Fruit fly (Drosophila melanogaster) ovary, adult (tissue): ENCODE data around the gene CG13038.

Source experiments
- CG17801 ChIP-seq: fragments of 200-800 bp; optimal IDR thresholded peaks from 2 replicates; lab custom pipeline; 2019; ENCODE audit warnings: missing biosample characterization, mild to moderate bottlenecking, missing genetic modification characterization, moderate library complexity; ENCODE audit not compliant: partially characterized antibody

The CG13038 gene

DNA sequence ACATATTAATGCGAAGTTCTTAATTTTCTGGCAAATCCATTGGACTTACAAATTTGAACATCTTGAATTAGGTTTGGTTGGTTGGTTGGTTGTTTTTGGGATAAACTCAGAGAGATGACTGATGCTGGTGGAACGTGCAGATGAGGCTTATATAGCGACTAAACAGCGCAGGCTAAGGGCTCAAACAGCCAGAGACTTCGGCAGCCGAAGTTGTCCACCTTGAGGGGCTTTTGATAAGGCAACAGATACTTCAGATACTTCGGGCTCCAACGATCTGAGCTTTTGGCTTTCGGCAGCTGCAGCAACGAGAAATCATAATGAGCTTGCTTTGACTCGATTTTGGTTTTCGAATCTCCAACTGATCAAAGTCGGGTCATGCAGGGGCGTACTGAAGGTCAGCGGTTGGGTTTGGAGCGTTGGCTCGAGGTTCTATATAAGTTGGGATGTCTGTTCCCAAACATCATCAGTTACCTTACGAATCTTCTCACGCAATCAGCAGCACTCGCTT lies 8.2 kb downstream of the CG13038 start, which contains the start of the genes CG13041 and CG13060:
CG13041 (minus strand) TSS at position 128 of the 508 bp plus-strand sequence.
CG13060 (plus strand) TSS at position 458 of the 508 bp plus-strand sequence.
- no peak for TF ChIP-seq CG17801 (GFP tag; lab: Kevin White, UChicago)

DNA sequence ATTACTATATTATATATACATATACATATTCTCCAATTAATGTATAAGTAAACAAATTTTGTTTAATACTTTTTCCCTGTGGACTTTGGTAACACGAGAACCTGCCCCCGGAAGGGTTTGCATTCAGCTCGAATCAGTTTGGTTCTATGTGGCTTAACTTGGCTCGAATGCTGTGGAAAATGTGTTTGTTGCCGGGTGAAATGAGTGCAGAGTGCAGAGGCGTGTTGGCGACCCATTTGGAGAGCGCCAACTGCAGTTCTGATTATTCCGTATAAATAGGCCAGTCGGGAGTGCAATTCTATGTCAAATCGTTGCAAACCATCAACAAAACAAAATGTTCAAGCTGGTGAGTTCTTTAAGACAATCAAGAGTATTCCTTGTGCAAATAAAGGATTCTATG lies 10.0 kb downstream of the CG13038 start, which contains the start of gene Nplp3:
Nplp3 (plus strand) TSS at position 301 of the 400 bp plus-strand sequence.
- no peak for TF ChIP-seq CG17801 (GFP tag; lab: Kevin White, UChicago)

DNA sequence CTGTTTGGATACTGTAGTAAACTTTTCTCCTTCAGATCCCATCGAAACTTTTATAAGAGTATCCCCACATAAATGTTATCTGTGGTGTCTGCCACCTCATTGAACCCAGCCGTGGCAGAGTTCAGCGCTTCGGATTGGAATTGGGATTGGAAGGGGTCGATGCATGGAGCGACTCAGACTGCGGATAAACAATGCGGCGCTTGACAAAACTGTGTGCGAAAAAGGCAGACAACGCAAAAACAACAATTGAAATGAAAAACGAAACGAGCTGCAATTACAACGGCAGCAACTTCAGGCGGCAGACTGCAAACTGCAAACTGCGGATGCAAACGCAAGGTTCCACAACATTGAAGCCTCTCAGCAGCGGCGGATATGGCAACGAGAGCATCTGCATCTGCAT lies 13.7 kb downstream of the CG13038 start, which contains the start of gene CG13062:
CG13062 (plus strand) TSS at position 301 of the 400 bp plus-strand sequence.
- no peak for TF ChIP-seq CG17801 (GFP tag; lab: Kevin White, UChicago)

DNA sequence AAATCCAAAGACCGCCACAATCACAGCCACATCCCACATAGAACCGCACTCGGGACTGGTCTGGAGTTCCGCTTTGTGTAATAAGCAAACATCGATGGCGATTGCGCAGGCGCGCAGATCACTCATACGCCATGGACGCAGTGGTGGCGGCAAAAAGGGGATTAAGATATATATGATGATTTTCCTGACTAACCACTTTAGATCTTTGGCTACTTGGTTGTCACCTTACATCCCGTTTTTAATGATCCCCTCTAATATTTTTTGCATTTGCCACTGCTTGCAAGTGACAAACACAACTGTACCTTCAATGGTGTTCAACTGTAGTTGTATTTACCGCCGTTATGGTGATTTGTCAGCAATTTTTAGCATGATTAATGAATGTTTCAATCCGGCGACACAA lies 17.7 kb downstream of the CG13038 start:
- TF ChIP-seq CG17801 (GFP tag; lab: Kevin White, UChicago) = no peak

DNA sequence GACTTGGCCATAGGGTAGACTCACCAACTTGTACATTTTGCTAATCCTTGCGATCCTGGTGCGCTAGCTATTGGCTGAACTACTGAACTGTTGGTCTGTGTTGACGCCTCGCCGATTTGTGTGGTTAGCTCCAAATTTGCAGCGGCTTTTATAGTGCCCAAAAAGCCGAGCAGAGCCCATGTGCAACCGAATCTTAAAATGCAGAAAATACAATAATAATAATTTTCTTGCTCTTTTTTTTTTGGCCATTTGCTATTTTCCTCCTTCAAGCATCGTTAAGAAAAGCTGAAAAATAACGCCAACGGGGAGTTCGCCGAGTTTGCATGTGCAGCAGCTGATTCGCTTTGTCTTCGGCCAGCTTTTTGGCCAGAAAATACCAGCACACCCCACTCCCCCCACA lies 19.3 kb downstream of the CG13038 start, which contains the start of gene CG13042:
CG13042 (minus strand) TSS at position 101 of the 400 bp plus-strand sequence.
- no peak for TF ChIP-seq CG17801 (GFP tag; lab: Kevin White, UChicago)

DNA sequence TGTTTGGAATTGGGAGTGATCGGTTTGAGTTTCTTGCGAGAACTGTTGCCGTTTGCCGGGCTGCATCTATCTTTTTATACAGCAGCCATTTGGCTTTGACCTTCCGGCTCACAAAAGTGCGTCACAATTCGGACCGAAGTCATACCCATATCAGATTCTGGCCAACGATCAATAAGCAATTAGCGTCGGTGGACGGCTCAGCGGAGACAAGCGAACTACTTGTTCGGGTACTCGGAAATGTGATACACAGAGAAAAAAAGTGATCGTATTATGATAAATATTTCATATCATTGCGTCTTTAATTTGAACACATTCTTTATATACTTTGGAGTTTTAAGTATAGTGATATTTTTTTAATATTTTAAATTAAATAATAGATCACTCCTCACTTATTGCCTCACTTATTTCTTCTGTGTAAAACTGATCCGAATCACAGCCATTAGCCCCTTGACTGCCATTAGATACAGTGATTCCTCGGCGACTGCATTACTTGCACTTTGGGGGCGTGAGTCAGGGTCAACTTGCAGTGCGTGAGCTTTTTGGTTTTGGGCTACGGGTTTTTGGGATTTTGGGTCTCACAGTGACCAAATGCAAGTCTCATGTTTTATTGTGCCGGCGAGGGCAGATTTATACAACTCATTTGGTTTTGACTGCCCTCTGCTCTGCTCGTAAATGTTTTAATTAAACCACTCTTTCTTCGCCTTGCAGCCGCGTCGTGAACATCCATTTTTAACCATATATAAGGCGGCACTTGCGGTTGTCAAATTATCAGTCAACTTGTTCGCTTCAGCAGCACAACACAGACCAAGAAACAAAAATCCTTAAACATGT lies 21.7 kb downstream of the CG13038 start, which contains the start of the genes CG13043 and CG13063:
CG13043 (minus strand) TSS at position 51 of the 831 bp plus-strand sequence.
CG13063 (plus strand) TSS at position 781 of the 831 bp plus-strand sequence.
- no peak for TF ChIP-seq CG17801 (GFP tag; lab: Kevin White, UChicago)

DNA sequence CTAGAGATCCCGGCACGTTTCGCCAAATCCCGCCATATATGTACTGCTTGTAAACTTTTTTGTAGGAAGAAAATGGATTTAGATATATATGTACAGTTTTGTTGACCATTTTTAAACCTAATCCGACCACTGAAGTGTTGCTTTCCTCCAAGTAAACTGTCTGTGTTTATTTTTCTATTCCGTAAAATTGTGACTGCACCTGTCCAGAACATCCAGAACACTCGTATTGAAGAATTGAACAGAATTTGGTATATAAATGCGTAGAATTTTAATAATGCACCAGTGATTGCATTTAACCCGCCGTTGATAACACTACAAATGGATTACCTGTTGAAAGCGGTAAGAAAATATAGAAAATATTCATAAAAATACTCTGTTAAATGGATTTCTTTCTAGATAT lies 23.7 kb downstream of the CG13038 start, which contains the start of gene CG43249:
CG43249 (plus strand) TSS at position 301 of the 400 bp plus-strand sequence.
- TF ChIP-seq CG17801 (GFP tag; lab: Kevin White, UChicago) = no peak

DNA sequence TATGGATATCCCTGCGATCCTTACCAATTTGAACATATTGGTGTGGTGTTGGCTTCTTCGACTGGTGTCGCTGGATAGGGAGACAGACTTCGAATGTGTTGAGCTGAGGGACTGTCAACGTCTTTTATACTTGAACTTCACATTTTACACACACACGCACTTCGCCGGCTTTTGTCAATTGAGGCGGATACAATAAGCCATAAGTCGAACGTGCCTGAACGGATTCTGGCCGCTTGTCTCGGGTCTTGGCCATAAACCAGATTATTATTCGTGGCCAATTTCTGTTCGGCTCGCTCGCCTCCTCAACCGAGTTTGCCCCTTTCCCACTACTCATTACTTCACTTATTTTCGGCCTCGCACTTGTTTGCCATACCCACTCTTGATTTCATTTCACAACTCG lies 24.6 kb downstream of the CG13038 start, which contains the start of gene CG13044:
CG13044 (minus strand) TSS at position 101 of the 400 bp plus-strand sequence.
- TF ChIP-seq CG17801 (GFP tag; lab: Kevin White, UChicago) = no peak

DNA sequence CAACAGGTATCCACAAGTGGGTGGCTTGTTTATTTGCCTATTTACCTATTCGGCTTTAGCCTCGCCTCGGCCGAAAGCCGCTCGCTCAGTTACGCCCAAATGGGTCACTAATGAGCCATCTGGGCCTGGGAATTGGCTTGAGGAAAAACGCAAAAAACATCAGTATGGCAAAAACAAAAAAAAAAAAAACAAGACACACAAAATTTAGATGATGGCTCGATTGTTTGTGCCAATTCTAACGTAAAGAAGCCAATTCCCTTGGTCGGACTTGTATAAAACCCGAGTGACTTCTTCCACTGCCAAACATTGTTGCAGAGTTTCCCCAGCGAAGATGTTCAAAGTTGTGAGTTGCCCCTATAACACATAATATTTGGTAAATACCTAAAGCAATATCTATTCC lies 26.5 kb downstream of the CG13038 start, which contains the start of gene CG4982:
CG4982 (plus strand) TSS at position 301 of the 400 bp plus-strand sequence.
- TF ChIP-seq CG17801 (GFP tag; lab: Kevin White, UChicago) = no peak

DNA sequence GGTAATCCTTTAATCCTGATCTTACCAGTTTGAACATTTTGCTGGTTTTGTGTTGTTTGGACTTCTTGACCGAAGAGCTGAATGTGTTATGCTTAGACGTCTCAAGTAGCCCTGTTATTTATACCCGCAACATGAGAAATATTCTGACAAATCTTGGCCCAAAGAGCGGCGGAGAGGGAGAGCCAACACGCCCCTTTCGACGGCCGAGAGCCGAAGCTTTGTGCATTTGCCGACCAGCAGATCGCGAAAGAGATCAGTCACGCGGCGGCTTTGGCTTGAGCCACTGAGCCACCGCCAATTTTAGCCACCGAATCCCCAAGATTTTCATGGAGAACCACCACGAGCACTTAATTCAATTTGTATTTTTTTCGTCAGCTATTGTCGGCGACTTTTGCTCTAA lies 32.2 kb downstream of the CG13038 start, which contains the start of gene CG4962:
CG4962 (minus strand) TSS at position 101 of the 400 bp plus-strand sequence.
- TF ChIP-seq CG17801 (GFP tag; lab: Kevin White, UChicago) = no peak

DNA sequence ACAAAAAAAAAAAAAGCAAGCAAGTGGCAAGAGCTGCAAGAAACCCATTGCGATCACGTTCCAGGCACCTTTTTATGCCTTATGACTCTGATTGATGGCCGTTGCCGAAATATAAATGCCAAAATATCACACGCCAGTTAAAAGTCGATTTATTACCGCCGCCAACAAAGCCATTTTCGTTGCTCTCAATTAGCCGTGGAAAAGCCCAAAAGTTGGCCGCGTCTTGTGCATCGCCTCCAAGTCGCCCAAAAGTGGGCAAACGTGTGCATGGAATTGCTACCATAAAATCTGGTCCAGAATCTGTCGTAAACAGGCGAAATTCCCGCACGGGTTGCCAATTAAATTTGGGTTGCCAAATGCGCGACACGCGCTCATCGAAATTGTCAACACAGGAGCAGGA lies 36.0 kb downstream of the CG13038 start:
- TF ChIP-seq CG17801 (GFP tag; lab: Kevin White, UChicago) = no peak

DNA sequence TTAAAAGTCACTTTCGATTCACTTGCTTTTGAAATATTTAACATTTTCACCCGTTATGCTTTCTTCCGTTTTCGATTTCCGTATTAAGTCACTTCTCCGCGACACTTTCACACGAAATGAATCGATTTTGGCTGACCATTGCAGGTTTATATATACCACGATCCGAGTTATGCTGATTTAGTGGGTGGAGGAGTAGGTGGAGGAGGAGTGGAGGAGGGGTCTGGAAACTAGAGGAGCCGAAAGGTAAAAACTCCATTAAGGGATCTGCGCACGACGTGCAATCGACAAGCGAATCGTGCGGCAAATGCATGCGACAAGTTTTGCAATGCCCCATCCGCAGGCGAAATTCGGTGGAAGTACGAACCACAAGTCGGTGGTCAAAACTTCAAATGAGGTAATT lies 36.8 kb downstream of the CG13038 start, which contains the start of gene CG13045:
CG13045 (minus strand) TSS at position 101 of the 400 bp plus-strand sequence.
- TF ChIP-seq CG17801 (GFP tag; lab: Kevin White, UChicago) = no peak

DNA sequence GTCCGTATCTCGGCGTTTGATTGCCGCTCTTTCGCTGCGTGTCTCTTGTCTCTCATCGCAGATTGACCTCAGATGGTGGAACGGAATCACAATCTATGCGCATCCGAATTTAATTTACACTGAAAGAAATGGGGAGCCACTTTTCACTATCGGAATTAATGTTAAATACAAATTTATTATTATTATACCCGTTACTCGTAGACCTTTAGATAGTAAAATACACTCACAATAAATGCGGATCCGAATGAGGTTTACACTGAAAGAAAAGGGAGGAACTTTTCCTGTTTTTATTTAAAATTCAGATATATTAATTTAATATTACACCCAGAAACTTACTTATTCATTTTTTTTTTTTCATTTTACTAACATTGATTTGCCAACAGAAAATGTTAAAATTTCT lies 38.6 kb downstream of the CG13038 start:
- TF ChIP-seq CG17801 (GFP tag; lab: Kevin White, UChicago) = no peak

DNA sequence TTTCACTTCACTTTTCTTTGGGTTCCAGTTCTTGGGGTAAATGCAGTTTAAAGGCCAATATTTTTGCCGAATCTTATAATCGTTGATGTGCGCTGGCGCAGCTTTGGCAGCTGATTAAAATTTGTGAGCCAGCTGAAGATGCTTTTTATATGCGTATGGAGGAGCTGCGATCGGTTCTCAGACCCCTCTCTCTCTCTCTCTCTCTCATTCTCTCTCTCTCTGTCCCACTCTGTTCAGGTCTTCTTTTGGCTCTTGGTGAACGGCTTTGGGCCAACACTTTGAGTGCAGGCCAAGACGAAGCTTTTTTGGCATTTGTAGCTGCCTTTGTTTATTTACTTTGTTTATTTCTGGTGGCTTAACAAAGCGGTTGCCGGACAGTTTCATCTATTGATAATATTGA lies 39.4 kb downstream of the CG13038 start, which contains the start of gene CG13046:
CG13046 (minus strand) TSS at position 101 of the 400 bp plus-strand sequence.
- no peak for TF ChIP-seq CG17801 (GFP tag; lab: Kevin White, UChicago)

DNA sequence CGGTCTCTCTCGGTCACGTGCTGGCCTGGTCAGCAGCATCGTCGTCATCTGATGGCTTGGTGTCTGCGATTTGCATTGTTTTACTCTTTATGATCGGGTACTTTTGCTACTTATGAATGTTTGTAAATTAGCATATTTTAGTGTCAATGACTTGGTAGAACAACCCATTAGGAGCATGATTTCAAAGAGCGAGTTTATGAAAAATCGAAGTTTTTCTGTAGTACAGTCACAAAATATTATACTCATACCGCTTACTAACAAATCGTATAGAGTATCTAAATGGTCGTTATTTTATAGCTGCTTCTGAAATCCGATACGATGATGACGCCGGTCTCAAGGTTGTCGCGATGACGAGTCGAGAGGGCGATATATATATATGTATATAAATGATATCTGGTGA lies 41.4 kb downstream of the CG13038 start:
- no peak for TF ChIP-seq CG17801 (GFP tag; lab: Kevin White, UChicago)
